Fruit fly (Drosophila melanogaster) whole organism, prepupa: Measurements from ENCODE around the gene CG7378.

ENCODE experiments used
- CG10669 ChIP-seq: fragments of 200-800 bp; sonication (Bioruptor generic); optimal IDR thresholded peaks from 3 replicates; lab custom pipeline; 2018; ENCODE audit warnings: missing biosample characterization, mild to moderate bottlenecking, missing genetic modification characterization, moderate library complexity
- CG16779 ChIP-seq: fragments of 200-800 bp; sonication (Bioruptor generic); optimal IDR thresholded peaks from 3 replicates; lab custom pipeline; 2017; ENCODE audit warnings: missing biosample characterization, mild to moderate bottlenecking, missing genetic modification characterization
- CG6163 ChIP-seq: fragments of 200-800 bp; sonication (Bioruptor generic); IDR thresholded peaks from 3 replicates; pipeline ENCODE4 v1.3.6; 2022; ENCODE audit warnings: missing biosample characterization, missing genetic modification characterization
- CG6854 ChIP-seq: fragments of 200-800 bp; sonication (Bioruptor generic); optimal IDR thresholded peaks from 2 replicates; lab custom pipeline; 2017; ENCODE audit warnings: missing biosample characterization, mild to moderate bottlenecking, missing genetic modification characterization
- CG9139 ChIP-seq: fragments of 200-800 bp; sonication (Bioruptor generic); optimal IDR thresholded peaks from 3 replicates; lab custom pipeline; 2017; ENCODE audit warnings: missing biosample characterization, mild to moderate bottlenecking, missing genetic modification characterization
- Hr39 ChIP-seq: fragments of 200-800 bp; sonication (Bioruptor generic); optimal IDR thresholded peaks from 2 replicates; lab custom pipeline; 2016; ENCODE audit warnings: missing biosample characterization, missing genetic modification characterization
- dac ChIP-seq: fragments of 200-800 bp; sonication (Bioruptor generic); optimal IDR thresholded peaks from 2 replicates; lab custom pipeline; 2017; ENCODE audit warnings: missing biosample characterization, mild to moderate bottlenecking, missing genetic modification characterization
- fkh ChIP-seq: fragments of 200-800 bp; sonication (Bioruptor generic); optimal IDR thresholded peaks from 3 replicates; lab custom pipeline; 2017; ENCODE audit warnings: missing biosample characterization, mild to moderate bottlenecking, missing genetic modification characterization, moderate library complexity
- pdm3 ChIP-seq: fragments of 200-800 bp; sonication (Bioruptor generic); optimal IDR thresholded peaks from 3 replicates; lab custom pipeline; 2016; ENCODE audit warnings: missing biosample characterization, missing genetic modification characterization
- ss ChIP-seq, 2 experiments: fragments of 200-800 bp; sonication (Bioruptor generic); optimal IDR thresholded peaks; 2 replicates in 1 of 2; 3 replicates in 1 of 2; lab custom pipeline; 2017 to 2018; ENCODE audit warnings: mild to moderate bottlenecking in 2 of 2, missing biosample characterization in 2 of 2, missing genetic modification characterization in 2 of 2, moderate library complexity in 1 of 2
- svp ChIP-seq: fragments of 200-800 bp; sonication (Bioruptor generic); peaks from one replicate; lab custom pipeline; 2016; ENCODE audit warnings: missing biosample characterization, missing genetic modification characterization

dm6 chrX:18857356-18857807 lies 42.8 kb upstream of the CG7378 start, which contains the start of gene CG7322:
- TF ChIP-seq CG6163 (GFP tag; lab: Robert Waterston, UW) (no peak), CG16779 (tag; lab: Kevin White, UChicago) (no peak), dac (GFP tag; lab: Kevin White, UChicago) (no peak), Hr39 (GFP tag; lab: Kevin White, UChicago) (no peak), CG9139 (GFP tag; lab: Kevin White, UChicago) (no peak), CG10669 (GFP tag; lab: Kevin White, UChicago) (no peak), CG6854 (peak; percentile 6), ss (GFP tag; optimal IDR thresholded peaks at IDR 0.05; lab: Kevin White, UChicago) (no peak), pdm3 (GFP tag; lab: Kevin White, UChicago) (no peak), fkh (GFP tag; lab: Kevin White, UChicago) (no peak), svp (GFP tag; lab: Kevin White, UChicago) (peak; percentile 98)
